Fruit fly (Drosophila melanogaster) whole organism, embryonic: ENCODE data around the gene Sec3.
A peak's percentile ranks its signal among the peaks of the same experiment; 100 is the strongest.

Experiments used
- Aef1 ChIP-seq: fragments of 200-800 bp; sonication (Bioruptor generic); IDR thresholded peaks from 3 replicates; pipeline ENCODE4 v1.3.6; 2022; ENCODE audit warnings: missing biosample characterization, missing genetic modification characterization
- B-H1 ChIP-seq: fragments of 200-800 bp; sonication (Bioruptor generic); IDR thresholded peaks from 3 replicates; pipeline ENCODE4 v1.3.6; 2022; ENCODE audit warnings: missing biosample characterization, missing genetic modification characterization
- Bgb ChIP-seq: fragments of 200-800 bp; sonication (Bioruptor generic); IDR thresholded peaks from 2 replicates; pipeline ENCODE4 v1.3.6; 2022; ENCODE audit warnings: missing biosample characterization, missing genetic modification characterization; ENCODE audit not compliant: partially characterized antibody
- CG10431 ChIP-seq: fragments of 200-800 bp; sonication (Bioruptor generic); optimal IDR thresholded peaks from 3 replicates; lab custom pipeline; 2018; ENCODE audit warnings: missing biosample characterization, mild to moderate bottlenecking, missing genetic modification characterization
- CG11093 ChIP-seq: fragments of 200-800 bp; sonication (Bioruptor generic); IDR thresholded peaks from 3 replicates; pipeline ENCODE4 v1.3.6; 2022; ENCODE audit warnings: missing biosample characterization, missing genetic modification characterization
- CG13287 ChIP-seq: fragments of 200-800 bp; sonication (Bioruptor generic); IDR thresholded peaks from 2 replicates; pipeline ENCODE4 v1.3.6; 2022; ENCODE audit warnings: missing biosample characterization, missing genetic modification characterization; ENCODE audit not compliant: partially characterized antibody
- CG15601 ChIP-seq: fragments of 200-800 bp; sonication (Bioruptor generic); optimal IDR thresholded peaks from 3 replicates; lab custom pipeline; 2019; ENCODE audit warnings: missing biosample characterization, mild to moderate bottlenecking, missing genetic modification characterization, moderate library complexity
- CG15696 ChIP-seq: fragments of 200-800 bp; sonication (Bioruptor generic); optimal IDR thresholded peaks from 2 replicates; lab custom pipeline; 2019; ENCODE audit warnings: missing biosample characterization, mild to moderate bottlenecking, missing genetic modification characterization, moderate library complexity
- CG17912 ChIP-seq: fragments of 200-800 bp; sonication (Bioruptor generic); optimal IDR thresholded peaks from 2 replicates; lab custom pipeline; 2018; ENCODE audit warnings: missing biosample characterization, mild to moderate bottlenecking, missing genetic modification characterization
- CG3065 ChIP-seq: fragments of 200-800 bp; sonication (Bioruptor generic); optimal IDR thresholded peaks from 2 replicates; lab custom pipeline; 2016; ENCODE audit warnings: missing biosample characterization, missing genetic modification characterization
- CG31365 ChIP-seq: fragments of 200-800 bp; sonication (Bioruptor generic); optimal IDR thresholded peaks from 2 replicates; lab custom pipeline; 2018; ENCODE audit warnings: missing biosample characterization, mild to moderate bottlenecking, missing genetic modification characterization
- CG4328 ChIP-seq: fragments of 200-800 bp; sonication (Bioruptor generic); optimal IDR thresholded peaks from 3 replicates; lab custom pipeline; 2017; ENCODE audit warnings: missing biosample characterization, missing genetic modification reagents, missing genetic modification characterization
- CG5180 ChIP-seq: fragments of 200-800 bp; sonication (Bioruptor generic); optimal IDR thresholded peaks from 3 replicates; lab custom pipeline; 2017; ENCODE audit warnings: missing biosample characterization, missing genetic modification characterization, mild to moderate bottlenecking, moderate library complexity, missing genetic modification reagents
- CG6791 ChIP-seq: fragments of 200-800 bp; sonication (Bioruptor generic); IDR thresholded peaks from 3 replicates; pipeline ENCODE4 v1.3.6; 2022; ENCODE audit warnings: missing biosample characterization, missing genetic modification characterization; ENCODE audit not compliant: partially characterized antibody
- CG7786 ChIP-seq: fragments of 200-800 bp; sonication (Bioruptor generic); optimal IDR thresholded peaks from 2 replicates; lab custom pipeline; 2016; ENCODE audit warnings: missing biosample characterization, missing genetic modification characterization
- Chrac-16 ChIP-seq: fragments of 200-800 bp; sonication (Bioruptor generic); optimal IDR thresholded peaks from 3 replicates; lab custom pipeline; 2016; ENCODE audit warnings: missing biosample characterization, missing genetic modification characterization
- D ChIP-seq, 2 experiments: fragments of 200-800 bp in 1 of 2; fragments of >200 bp in 1 of 2; sonication (Bioruptor generic) in 1 of 2; optimal IDR thresholded peaks; 2 replicates in 1 of 2; 3 replicates in 1 of 2; lab custom pipeline; 2017; ENCODE audit warnings: mild to moderate bottlenecking in 1 of 2, missing biosample characterization in 1 of 2, missing genetic modification characterization in 1 of 2, missing genetic modification reagents in 1 of 2
- Dad ChIP-seq: fragments of 200-800 bp; sonication (Bioruptor generic); optimal IDR thresholded peaks from 3 replicates; lab custom pipeline; 2016; ENCODE audit warnings: missing biosample characterization, missing genetic modification characterization
- Dbx ChIP-seq: fragments of 200-800 bp; sonication (Bioruptor generic); IDR thresholded peaks from 3 replicates; pipeline ENCODE4 v1.3.6; 2022; ENCODE audit warnings: missing biosample characterization, missing genetic modification characterization
- Drgx ChIP-seq: fragments of 200-800 bp; sonication (Bioruptor generic); IDR thresholded peaks from 2 replicates; pipeline ENCODE4 v1.3.6; 2022; ENCODE audit warnings: missing biosample characterization, missing genetic modification characterization
- Ets97D ChIP-seq: fragments of 200-800 bp; sonication (Bioruptor generic); optimal IDR thresholded peaks from 3 replicates; lab custom pipeline; 2016; ENCODE audit warnings: missing biosample characterization, missing genetic modification characterization
- Hand ChIP-seq: fragments of 200-800 bp; sonication (Bioruptor generic); optimal IDR thresholded peaks from 2 replicates; lab custom pipeline; 2017; ENCODE audit warnings: mild to moderate bottlenecking, missing biosample characterization, missing genetic modification reagents, missing genetic modification characterization
- Lpt ChIP-seq: fragments of >200 bp; optimal IDR thresholded peaks from 2 replicates; lab custom pipeline; 2018; ENCODE audit warnings: missing biosample characterization, missing genetic modification characterization
- Max ChIP-seq: fragments of 200-800 bp; sonication (Bioruptor generic); optimal IDR thresholded peaks from 2 replicates; lab custom pipeline; 2016; ENCODE audit warnings: missing biosample characterization, mild to moderate bottlenecking, missing genetic modification characterization
- NC2α ChIP-seq: fragments of 200-800 bp; sonication (Bioruptor generic); optimal IDR thresholded peaks from 2 replicates; lab custom pipeline; 2016; ENCODE audit warnings: missing biosample characterization, missing genetic modification characterization
- Nf-YB ChIP-seq: fragments of 200-800 bp; sonication (Bioruptor generic); optimal IDR thresholded peaks from 3 replicates; lab custom pipeline; 2019; ENCODE audit warnings: missing biosample characterization, mild to moderate bottlenecking, missing genetic modification characterization, moderate library complexity
- Sin3A ChIP-seq: fragments of >200 bp; optimal IDR thresholded peaks from 2 replicates; lab custom pipeline; 2018
- Taf1 ChIP-seq: fragments of 200-800 bp; sonication (Bioruptor generic); IDR thresholded peaks from 2 replicates; pipeline ENCODE4 v1.3.6; 2022; ENCODE audit warnings: missing biosample characterization, missing genetic modification characterization
- Vsx1 ChIP-seq: fragments of 200-800 bp; sonication (Bioruptor generic); optimal IDR thresholded peaks from 2 replicates; lab custom pipeline; 2017; ENCODE audit warnings: missing biosample characterization, mild to moderate bottlenecking, missing genetic modification characterization, missing genetic modification reagents
- ab ChIP-seq: fragments of 200-800 bp; sonication (Bioruptor generic); optimal IDR thresholded peaks from 2 replicates; lab custom pipeline; 2016; ENCODE audit warnings: missing biosample characterization, missing genetic modification characterization
- bsh ChIP-seq, 2 experiments: fragments of 200-800 bp; sonication (Bioruptor generic); optimal IDR thresholded peaks; 2 replicates each; lab custom pipeline; 2017 to 2018; ENCODE audit warnings: mild to moderate bottlenecking in 2 of 2, missing biosample characterization in 2 of 2, missing genetic modification characterization in 2 of 2, moderate library complexity in 1 of 2
- corto ChIP-seq: fragments of 200-800 bp; sonication (Bioruptor generic); optimal IDR thresholded peaks from 2 replicates; lab custom pipeline; 2016; ENCODE audit warnings: missing biosample characterization, mild to moderate bottlenecking, missing genetic modification characterization, moderate library complexity
- dm ChIP-seq: fragments of 200-800 bp; sonication (Bioruptor generic); optimal IDR thresholded peaks from 3 replicates; lab custom pipeline; 2016; ENCODE audit warnings: missing biosample characterization, missing genetic modification characterization
- esg ChIP-seq: fragments of 200-800 bp; sonication (Bioruptor generic); conservative IDR thresholded peaks from 2 replicates; pipeline ENCODE4 v1.3.6; 2022; ENCODE audit warnings: missing biosample characterization, missing genetic modification characterization
- eyg ChIP-seq: fragments of 200-800 bp; sonication (Bioruptor generic); optimal IDR thresholded peaks from 3 replicates; lab custom pipeline; 2016; ENCODE audit warnings: missing biosample characterization, missing genetic modification characterization
- gce ChIP-seq: fragments of 200-800 bp; sonication (Bioruptor generic); IDR thresholded peaks from 3 replicates; pipeline ENCODE4 v1.3.6; 2022; ENCODE audit warnings: missing biosample characterization, missing genetic modification characterization
- hbn ChIP-seq: fragments of 200-800 bp; sonication (Bioruptor generic); IDR thresholded peaks from 2 replicates; pipeline ENCODE4 v1.3.6; 2022; ENCODE audit warnings: missing biosample characterization, missing genetic modification characterization; ENCODE audit not compliant: partially characterized antibody
- hth ChIP-seq: fragments of >200 bp; optimal IDR thresholded peaks from 2 replicates; lab custom pipeline; 2017; ENCODE audit warnings: inconsistent platforms
- kay ChIP-seq: fragments of 200-800 bp; sonication (Bioruptor generic); optimal IDR thresholded peaks from 2 replicates; lab custom pipeline; 2016; ENCODE audit warnings: missing biosample characterization, missing genetic modification characterization
- lbe ChIP-seq: fragments of 200-800 bp; sonication (Bioruptor generic); optimal IDR thresholded peaks from 2 replicates; lab custom pipeline; 2016; ENCODE audit warnings: missing biosample characterization, mild to moderate bottlenecking, missing genetic modification characterization
- lilli ChIP-seq: fragments of 200-800 bp; sonication (Bioruptor generic); optimal IDR thresholded peaks from 3 replicates; lab custom pipeline; 2016; ENCODE audit warnings: missing biosample characterization, missing genetic modification characterization
- oc ChIP-seq: fragments of 200-800 bp; sonication (Bioruptor generic); optimal IDR thresholded peaks from 2 replicates; lab custom pipeline; 2018; ENCODE audit warnings: missing biosample characterization, mild to moderate bottlenecking, missing genetic modification characterization, moderate library complexity
- peb ChIP-seq: fragments of 200-800 bp; sonication (Bioruptor generic); IDR thresholded peaks from 2 replicates; pipeline ENCODE4 v1.3.6; 2022; ENCODE audit warnings: missing biosample characterization, missing genetic modification characterization
- pum ChIP-seq: fragments of 200-800 bp; sonication (Bioruptor generic); optimal IDR thresholded peaks from 2 replicates; lab custom pipeline; 2016; ENCODE audit warnings: missing biosample characterization, missing genetic modification characterization
- ranshi ChIP-seq: fragments of 200-800 bp; sonication (Bioruptor generic); IDR thresholded peaks from 2 replicates; pipeline ENCODE4 v1.3.6; 2022; ENCODE audit warnings: missing biosample characterization, missing genetic modification characterization
- rib ChIP-seq: fragments of 200-800 bp; sonication (Bioruptor generic); IDR thresholded peaks from 2 replicates; pipeline ENCODE4 v1.3.6; 2022; ENCODE audit warnings: missing biosample characterization, missing genetic modification characterization
- seq ChIP-seq: fragments of 200-800 bp; sonication (Bioruptor generic); IDR thresholded peaks from 2 replicates; pipeline ENCODE4 v1.3.6; 2022; ENCODE audit warnings: missing biosample characterization, missing genetic modification characterization
- sim ChIP-seq: fragments of 200-800 bp; sonication (Bioruptor generic); IDR thresholded peaks from 2 replicates; pipeline ENCODE4 v1.3.6; 2022; ENCODE audit warnings: missing biosample characterization, missing genetic modification characterization
- sr ChIP-seq: fragments of 200-800 bp; sonication (Bioruptor generic); IDR thresholded peaks from 3 replicates; pipeline ENCODE4 v1.3.6; 2022; ENCODE audit warnings: missing biosample characterization, missing genetic modification characterization
- tx ChIP-seq: fragments of 200-800 bp; sonication (Bioruptor generic); optimal IDR thresholded peaks from 2 replicates; lab custom pipeline; 2016; ENCODE audit warnings: missing biosample characterization, missing genetic modification characterization
- zfh1 ChIP-seq: fragments of 200-800 bp; sonication (Bioruptor generic); IDR thresholded peaks from 3 replicates; pipeline ENCODE4 v1.3.6; 2022; ENCODE audit warnings: missing biosample characterization, missing genetic modification characterization

The Sec3 gene

dm6 chr3L:17458856-17459518 lies 34.0 kb upstream of the Sec3 start (continued):
- TF ChIP-seq Lpt (no peak), hbn (GFP tag; lab: Robert Waterston, UW) (no peak), CG15601 (tag; lab: Kevin White, UChicago) (peak; percentile 4), esg (no peak; the same call in 1 of the 2 replicates), CG3065 (GFP tag; lab: Kevin White, UChicago) (no peak), dm (no peak), corto (GFP tag; lab: Kevin White, UChicago) (no peak), NC2α (GFP tag; lab: Kevin White, UChicago) (no peak), CG13287 (GFP tag; lab: Robert Waterston, UW) (no peak), CG10431 (no peak), hth (lab: Kevin White, UChicago) (no peak), Nf-YB (GFP tag; lab: Kevin White, UChicago) (no peak), Sin3A (no peak), Aef1 (GFP tag; lab: Robert Waterston, UW) (no peak), bsh (GFP tag; optimal IDR thresholded peaks at IDR 0.05; lab: Kevin White, UChicago) (peak in 1 of 2 experiments; percentile 49), Vsx1 (GFP tag; lab: Kevin White, UChicago) (no peak), gce (GFP tag; lab: Robert Waterston, UW) (0 out of 3 replicates have a peak, but pooled peaks have one; percentile 7), Max (GFP tag; lab: Kevin White, UChicago) (no peak), Drgx (GFP tag; lab: Robert Waterston, UW) (no peak), B-H1 (GFP tag; lab: Robert Waterston, UW) (peak; percentile 22; the same call in 1 of the 3 replicates), Dad (GFP tag; lab: Kevin White, UChicago) (no peak), peb (GFP tag; lab: Robert Waterston, UW) (no peak), rib (GFP tag; lab: Robert Waterston, UW) (no peak), Chrac-16 (GFP tag; lab: Kevin White, UChicago) (no peak), lbe (GFP tag; lab: Kevin White, UChicago) (no peak), Ets97D (GFP tag; lab: Kevin White, UChicago) (no peak), ab (no peak), CG15696 (tag; lab: Kevin White, UChicago) (no peak), CG31365 (tag; lab: Kevin White, UChicago) (no peak), CG5180 (GFP tag; lab: Kevin White, UChicago) (no peak), CG7786 (GFP tag; lab: Kevin White, UChicago) (no peak), Bgb (GFP tag; lab: Robert Waterston, UW) (no peak), sr (GFP tag; lab: Robert Waterston, UW) (no peak), CG17912 (GFP tag; lab: Kevin White, UChicago) (no peak), CG11093 (GFP tag; lab: Robert Waterston, UW) (no peak), CG6791 (no peak), seq (GFP tag; lab: Robert Waterston, UW) (no peak), oc (peak; percentile 15), CG4328 (GFP tag; lab: Kevin White, UChicago) (no peak), pum (GFP tag; lab: Kevin White, UChicago) (no peak), eyg (GFP tag; lab: Kevin White, UChicago) (no peak), sim (GFP tag; lab: Robert Waterston, UW) (no peak), Taf1 (GFP tag; lab: Robert Waterston, UW) (no peak), ranshi (no peak; the same call in 1 of the 2 replicates), zfh1 (peak; percentile 63; the same call in 2 of the 3 replicates), Hand (no peak), Dbx (GFP tag; lab: Robert Waterston, UW) (peak; percentile 48; the same call in 1 of the 3 replicates), tx (no peak), D (optimal IDR thresholded peaks at IDR 0.05; lab: Kevin White, UChicago) (no peak), D (GFP tag; optimal IDR thresholded peaks at IDR 0.05; lab: Kevin White, UChicago) (peak; percentile 32), kay (no peak), lilli (GFP tag; lab: Kevin White, UChicago) (peak; percentile 28)
